Fruit fly (Drosophila melanogaster) whole organism, prepupa: ENCODE data around the gene gammaTub37C.

Experiments used
- Blimp-1 ChIP-seq: fragments of 200-800 bp; sonication (Bioruptor generic); optimal IDR thresholded peaks from 3 replicates; lab custom pipeline; 2017; ENCODE audit warnings: missing biosample characterization, missing genetic modification characterization, mild to moderate bottlenecking, moderate library complexity, missing genetic modification reagents
- CG10631 ChIP-seq: fragments of 200-800 bp; sonication (Bioruptor generic); optimal IDR thresholded peaks from 2 replicates; lab custom pipeline; 2016; ENCODE audit warnings: missing biosample characterization, missing genetic modification characterization
- CG10669 ChIP-seq: fragments of 200-800 bp; sonication (Bioruptor generic); optimal IDR thresholded peaks from 3 replicates; lab custom pipeline; 2018; ENCODE audit warnings: missing biosample characterization, mild to moderate bottlenecking, missing genetic modification characterization, moderate library complexity
- CG11294 ChIP-seq: fragments of 200-800 bp; sonication (Bioruptor generic); IDR thresholded peaks from 2 replicates; pipeline ENCODE4 v1.3.6; 2022; ENCODE audit warnings: missing biosample characterization, missing genetic modification characterization
- CG11902 ChIP-seq: fragments of 200-800 bp; sonication (Bioruptor generic); optimal IDR thresholded peaks from 3 replicates; lab custom pipeline; 2016; ENCODE audit warnings: missing biosample characterization, missing genetic modification characterization
- CG15336 ChIP-seq: fragments of 200-800 bp; sonication (Bioruptor generic); IDR thresholded peaks from 2 replicates; pipeline ENCODE4 v1.3.6; 2022; ENCODE audit warnings: missing biosample characterization, missing genetic modification characterization
- CG1621 ChIP-seq: fragments of 200-800 bp; sonication (Bioruptor generic); optimal IDR thresholded peaks from 3 replicates; lab custom pipeline; 2018; ENCODE audit warnings: missing biosample characterization, mild to moderate bottlenecking, missing genetic modification characterization
- CG16779 ChIP-seq: fragments of 200-800 bp; sonication (Bioruptor generic); optimal IDR thresholded peaks from 3 replicates; lab custom pipeline; 2017; ENCODE audit warnings: missing biosample characterization, mild to moderate bottlenecking, missing genetic modification characterization
- CG3032 ChIP-seq: fragments of 200-800 bp; optimal IDR thresholded peaks from 2 replicates; lab custom pipeline; 2019; ENCODE audit warnings: missing biosample characterization, mild to moderate bottlenecking, missing genetic modification characterization, moderate library complexity
- CG31627 ChIP-seq: fragments of 200-800 bp; sonication (Bioruptor generic); optimal IDR thresholded peaks from 3 replicates; lab custom pipeline; 2016; ENCODE audit warnings: missing biosample characterization, missing genetic modification characterization
- CG32006 ChIP-seq: fragments of 200-800 bp; sonication (Bioruptor generic); optimal IDR thresholded peaks from 3 replicates; lab custom pipeline; 2017; ENCODE audit warnings: missing biosample characterization, mild to moderate bottlenecking, missing genetic modification characterization
- CG34406 ChIP-seq: fragments of 200-800 bp; sonication (Bioruptor generic); optimal IDR thresholded peaks from 3 replicates; lab custom pipeline; 2016; ENCODE audit warnings: missing biosample characterization, missing genetic modification characterization
- CG3919 ChIP-seq: fragments of 200-800 bp; sonication (Bioruptor generic); optimal IDR thresholded peaks from 3 replicates; lab custom pipeline; 2016; ENCODE audit warnings: missing biosample characterization, missing genetic modification characterization
- CG6163 ChIP-seq: fragments of 200-800 bp; sonication (Bioruptor generic); IDR thresholded peaks from 3 replicates; pipeline ENCODE4 v1.3.6; 2022; ENCODE audit warnings: missing biosample characterization, missing genetic modification characterization
- CG6276 ChIP-seq: fragments of 200-800 bp; sonication (Bioruptor generic); optimal IDR thresholded peaks from 2 replicates; lab custom pipeline; 2017; ENCODE audit warnings: missing biosample characterization, mild to moderate bottlenecking, missing genetic modification characterization
- CG6792 ChIP-seq: fragments of 200-800 bp; sonication (Bioruptor generic); optimal IDR thresholded peaks from 3 replicates; lab custom pipeline; 2016; ENCODE audit warnings: missing biosample characterization, missing genetic modification characterization
- CG6808 ChIP-seq: fragments of 200-800 bp; sonication (Bioruptor generic); optimal IDR thresholded peaks from 3 replicates; lab custom pipeline; 2017; ENCODE audit warnings: missing biosample characterization, missing genetic modification characterization, mild to moderate bottlenecking, moderate library complexity, missing genetic modification reagents
- CG6854 ChIP-seq: fragments of 200-800 bp; sonication (Bioruptor generic); optimal IDR thresholded peaks from 2 replicates; lab custom pipeline; 2017; ENCODE audit warnings: missing biosample characterization, mild to moderate bottlenecking, missing genetic modification characterization
- CG8319 ChIP-seq: fragments of 200-800 bp; sonication (Bioruptor generic); optimal IDR thresholded peaks from 3 replicates; lab custom pipeline; 2016; ENCODE audit warnings: missing biosample characterization, missing genetic modification characterization
- CG9139 ChIP-seq: fragments of 200-800 bp; sonication (Bioruptor generic); optimal IDR thresholded peaks from 3 replicates; lab custom pipeline; 2017; ENCODE audit warnings: missing biosample characterization, mild to moderate bottlenecking, missing genetic modification characterization
- Eip75B ChIP-seq: fragments of 200-800 bp; sonication (Bioruptor generic); optimal IDR thresholded peaks from 3 replicates; lab custom pipeline; 2016; ENCODE audit warnings: missing biosample characterization, missing genetic modification characterization
- Eip78C ChIP-seq: fragments of 200-800 bp; sonication (Bioruptor generic); peaks from one replicate; lab custom pipeline; 2016; ENCODE audit warnings: missing biosample characterization, missing genetic modification characterization
- Ets21C ChIP-seq: fragments of 200-800 bp; sonication (Bioruptor generic); optimal IDR thresholded peaks from 3 replicates; lab custom pipeline; 2016; ENCODE audit warnings: missing biosample characterization, missing genetic modification characterization
- Gug ChIP-seq: fragments of 200-800 bp; sonication (Bioruptor generic); IDR thresholded peaks from 2 replicates; pipeline ENCODE4 v1.3.6; 2022; ENCODE audit warnings: missing biosample characterization, missing genetic modification characterization
- Hr38 ChIP-seq: sonication (Bioruptor generic); optimal IDR thresholded peaks from 2 replicates; lab custom pipeline; 2016; ENCODE audit warnings: missing biosample characterization, missing genetic modification characterization
- Hr39 ChIP-seq: fragments of 200-800 bp; sonication (Bioruptor generic); optimal IDR thresholded peaks from 2 replicates; lab custom pipeline; 2016; ENCODE audit warnings: missing biosample characterization, missing genetic modification characterization
- Hr4 ChIP-seq: fragments of 200-800 bp; sonication (Bioruptor generic); optimal IDR thresholded peaks from 3 replicates; lab custom pipeline; 2016; ENCODE audit warnings: missing biosample characterization, missing genetic modification characterization
- Lpt ChIP-seq: fragments of 200-800 bp; sonication (Bioruptor generic); optimal IDR thresholded peaks from 3 replicates; lab custom pipeline; 2016; ENCODE audit warnings: missing biosample characterization, missing genetic modification characterization
- Met ChIP-seq: fragments of 200-800 bp; sonication (Bioruptor generic); optimal IDR thresholded peaks from 3 replicates; lab custom pipeline; 2016; ENCODE audit warnings: missing biosample characterization, missing genetic modification characterization
- OdsH ChIP-seq: fragments of 200-800 bp; sonication (Bioruptor generic); optimal IDR thresholded peaks from 3 replicates; lab custom pipeline; 2016; ENCODE audit warnings: missing biosample characterization, missing genetic modification characterization
- Smox ChIP-seq: fragments of 200-800 bp; sonication (Bioruptor generic); optimal IDR thresholded peaks from 3 replicates; lab custom pipeline; 2016; ENCODE audit warnings: missing biosample characterization, missing genetic modification characterization
- Sox14 ChIP-seq: fragments of 200-800 bp; sonication (Bioruptor generic); optimal IDR thresholded peaks from 3 replicates; lab custom pipeline; 2016; ENCODE audit warnings: missing biosample characterization, missing genetic modification characterization
- achi ChIP-seq: fragments of 200-800 bp; sonication (Bioruptor generic); optimal IDR thresholded peaks from 3 replicates; lab custom pipeline; 2016; ENCODE audit warnings: missing biosample characterization, missing genetic modification characterization
- cyc ChIP-seq: fragments of 200-800 bp; sonication (Bioruptor generic); optimal IDR thresholded peaks from 3 replicates; lab custom pipeline; 2016; ENCODE audit warnings: missing biosample characterization, missing genetic modification characterization
- dac ChIP-seq: fragments of 200-800 bp; sonication (Bioruptor generic); optimal IDR thresholded peaks from 2 replicates; lab custom pipeline; 2017; ENCODE audit warnings: missing biosample characterization, mild to moderate bottlenecking, missing genetic modification characterization
- dsx ChIP-seq: fragments of 200-800 bp; optimal IDR thresholded peaks from 3 replicates; lab custom pipeline; 2019; ENCODE audit warnings: missing biosample characterization, mild to moderate bottlenecking, missing genetic modification characterization, moderate library complexity; ENCODE audit not compliant: poor library complexity, severe bottlenecking
- eg ChIP-seq: fragments of 200-800 bp; sonication (Bioruptor generic); IDR thresholded peaks from 3 replicates; pipeline ENCODE4 v1.3.6; 2022; ENCODE audit warnings: missing biosample characterization, missing genetic modification characterization
- esn ChIP-seq: fragments of 200-800 bp; sonication (Bioruptor generic); optimal IDR thresholded peaks from 2 replicates; lab custom pipeline; 2016; ENCODE audit warnings: missing biosample characterization, mild to moderate bottlenecking, missing genetic modification characterization, moderate library complexity
- fd85E ChIP-seq: fragments of 200-800 bp; sonication (Bioruptor generic); optimal IDR thresholded peaks from 3 replicates; lab custom pipeline; 2016; ENCODE audit warnings: missing biosample characterization, missing genetic modification characterization
- fkh ChIP-seq: fragments of 200-800 bp; sonication (Bioruptor generic); optimal IDR thresholded peaks from 3 replicates; lab custom pipeline; 2017; ENCODE audit warnings: missing biosample characterization, mild to moderate bottlenecking, missing genetic modification characterization, moderate library complexity
- lz ChIP-seq: fragments of 200-800 bp; sonication (Bioruptor generic); optimal IDR thresholded peaks from 3 replicates; lab custom pipeline; 2016; ENCODE audit warnings: missing biosample characterization, missing genetic modification characterization
- net ChIP-seq: fragments of 200-800 bp; sonication (Bioruptor generic); optimal IDR thresholded peaks from 3 replicates; lab custom pipeline; 2016; ENCODE audit warnings: missing biosample characterization, missing genetic modification characterization
- pdm3 ChIP-seq: fragments of 200-800 bp; sonication (Bioruptor generic); optimal IDR thresholded peaks from 3 replicates; lab custom pipeline; 2016; ENCODE audit warnings: missing biosample characterization, missing genetic modification characterization
- salr ChIP-seq, 2 experiments: fragments of 200-800 bp; sonication (Bioruptor generic); optimal IDR thresholded peaks; 3 replicates each; lab custom pipeline; 2016 to 2018; ENCODE audit warnings: missing biosample characterization in 2 of 2, missing genetic modification characterization in 2 of 2, mild to moderate bottlenecking in 1 of 2
- spab ChIP-seq: fragments of 200-800 bp; sonication (Bioruptor generic); optimal IDR thresholded peaks from 2 replicates; lab custom pipeline; 2017; ENCODE audit warnings: missing biosample characterization, mild to moderate bottlenecking, missing genetic modification characterization, missing genetic modification reagents
- ss ChIP-seq, 2 experiments: fragments of 200-800 bp; sonication (Bioruptor generic); optimal IDR thresholded peaks; 2 replicates in 1 of 2; 3 replicates in 1 of 2; lab custom pipeline; 2017 to 2018; ENCODE audit warnings: mild to moderate bottlenecking in 2 of 2, missing biosample characterization in 2 of 2, missing genetic modification characterization in 2 of 2, moderate library complexity in 1 of 2
- svp ChIP-seq: fragments of 200-800 bp; sonication (Bioruptor generic); peaks from one replicate; lab custom pipeline; 2016; ENCODE audit warnings: missing biosample characterization, missing genetic modification characterization
- vri ChIP-seq: fragments of 200-800 bp; sonication (Bioruptor generic); optimal IDR thresholded peaks from 3 replicates; lab custom pipeline; 2016; ENCODE audit warnings: missing biosample characterization, mild to moderate bottlenecking, missing genetic modification characterization

The gammaTub37C gene

dm6 chr2L:19140984-19141262 is 44.6 kb downstream of the gammaTub37C start (continued):
- no peak for TF ChIP-seq fkh (GFP tag; lab: Kevin White, UChicago)
- peak; percentile 46 for TF ChIP-seq esn
- TF ChIP-seq CG3032 (tag; lab: Kevin White, UChicago) = no peak
- peak; percentile 54 for TF ChIP-seq Hr4 (GFP tag; lab: Kevin White, UChicago)
- TF ChIP-seq CG6276 (GFP tag; lab: Kevin White, UChicago) = peak; percentile 45
- no peak for TF ChIP-seq CG11902
- peak; percentile 60 for TF ChIP-seq Sox14 (GFP tag; lab: Kevin White, UChicago)
- TF ChIP-seq CG6808 (GFP tag; lab: Kevin White, UChicago) = no peak
- TF ChIP-seq CG34406 = peak; percentile 13
- TF ChIP-seq CG6163 = peak; percentile 60
- TF ChIP-seq Ets21C (GFP tag; lab: Kevin White, UChicago) = peak; percentile 42
- no peak for TF ChIP-seq Lpt (GFP tag; lab: Kevin White, UChicago)
- TF ChIP-seq cyc (GFP tag; lab: Kevin White, UChicago) = peak; percentile 58
- no peak for TF ChIP-seq ss (GFP tag; optimal IDR thresholded peaks at IDR 0.05; lab: Kevin White, UChicago)
- peak; percentile 38 for TF ChIP-seq CG3919 (GFP tag; lab: Kevin White, UChicago)
- TF ChIP-seq CG1621 (tag; lab: Kevin White, UChicago) = no peak
- no peak for TF ChIP-seq spab (GFP tag; lab: Kevin White, UChicago)
- no peak for TF ChIP-seq fd85E (GFP tag; lab: Kevin White, UChicago)
- TF ChIP-seq Hr38 (GFP tag; lab: Kevin White, UChicago) = no peak

- TF ChIP-seq CG6792 (GFP tag; lab: Kevin White, UChicago) (no peak), CG9139 (GFP tag; lab: Kevin White, UChicago) (no peak), fd85E (GFP tag; lab: Kevin White, UChicago) (no peak), eg (GFP tag; lab: Robert Waterston, UW) (no peak), CG6808 (GFP tag; lab: Kevin White, UChicago) (peak; percentile 17), CG10669 (peak; percentile 45), Hr38 (GFP tag; lab: Kevin White, UChicago) (no peak), CG8319 (GFP tag; lab: Kevin White, UChicago) (no peak), svp (GFP tag; lab: Kevin White, UChicago) (peak; percentile 61), net (GFP tag; lab: Kevin White, UChicago) (no peak), pdm3 (GFP tag; lab: Kevin White, UChicago) (no peak), salr (GFP tag; optimal IDR thresholded peaks at IDR 0.05; lab: Kevin White, UChicago) (no peak), Gug (GFP tag; lab: Robert Waterston, UW) (no peak), Met (GFP tag; lab: Kevin White, UChicago) (peak; percentile 57), CG3032 (tag; lab: Kevin White, UChicago) (peak; percentile 25), Smox (no peak), Sox14 (GFP tag; lab: Kevin White, UChicago) (no peak), CG15336 (GFP tag; lab: Robert Waterston, UW) (no peak), CG16779 (no peak), CG1621 (tag; lab: Kevin White, UChicago) (no peak), OdsH (GFP tag; lab: Kevin White, UChicago) (no peak), dsx (GFP tag; lab: Kevin White, UChicago) (peak; percentile 51), Blimp-1 (GFP tag; lab: Kevin White, UChicago) (no peak), CG6854 (peak; percentile 49), Hr4 (GFP tag; lab: Kevin White, UChicago) (no peak), Eip78C (GFP tag; lab: Kevin White, UChicago) (peak; percentile 57), Ets21C (GFP tag; lab: Kevin White, UChicago) (no peak), CG34406 (no peak), fkh (GFP tag; lab: Kevin White, UChicago) (peak; percentile 85), Eip75B (GFP tag; lab: Kevin White, UChicago) (peak; percentile 61), dac (GFP tag; lab: Kevin White, UChicago) (no peak), cyc (GFP tag; lab: Kevin White, UChicago) (no peak), vri (GFP tag; lab: Kevin White, UChicago) (no peak), CG11902 (no peak), CG32006 (GFP tag; lab: Kevin White, UChicago) (no peak), CG11294 (GFP tag; lab: Robert Waterston, UW) (no peak), CG31627 (GFP tag; lab: Kevin White, UChicago) (peak; percentile 17), lz (GFP tag; lab: Kevin White, UChicago) (no peak), achi (GFP tag; lab: Kevin White, UChicago) (no peak), Hr39 (no peak), CG10631 (no peak), esn (no peak)
These were observed 45.1 kb downstream of the gammaTub37C start for dm6 chr2L:19140257-19140983.
